Fruit fly (Drosophila melanogaster) whole organism, wandering third instar larva: Measurements from ENCODE around the gene sunn.

Experiments
- Abd-B ChIP-seq: fragments of >200 bp; optimal IDR thresholded peaks from 2 replicates; lab custom pipeline; 2017; ENCODE audit warnings: missing biosample characterization, missing genetic modification characterization
- CG32264 ChIP-seq: fragments of 200-800 bp; sonication (Bioruptor generic); optimal IDR thresholded peaks from 2 replicates; lab custom pipeline; 2016; ENCODE audit warnings: missing biosample characterization, missing genetic modification characterization
- CG9705 ChIP-seq: fragments of 200-800 bp; sonication (Bioruptor generic); optimal IDR thresholded peaks from 2 replicates; lab custom pipeline; 2018; ENCODE audit warnings: missing biosample characterization, mild to moderate bottlenecking, missing genetic modification characterization
- CrebA ChIP-seq: fragments of 200-800 bp; sonication (Bioruptor generic); optimal IDR thresholded peaks from 2 replicates; lab custom pipeline; 2016; ENCODE audit warnings: missing biosample characterization, mild to moderate bottlenecking, missing genetic modification characterization, borderline replicate concordance
- Dfd ChIP-seq: fragments of >200 bp; optimal IDR thresholded peaks from 2 replicates; lab custom pipeline; 2017; ENCODE audit warnings: missing biosample characterization, missing genetic modification characterization
- Dif ChIP-seq: fragments of 200-275, 200-300 bp; sonication (Bioruptor generic); optimal IDR thresholded peaks from 2 replicates; lab custom pipeline; 2018; ENCODE audit warnings: missing biosample characterization, missing genetic modification characterization; ENCODE audit not compliant: partially characterized antibody
- GATAd ChIP-seq: sonication (Bioruptor generic); optimal IDR thresholded peaks from 2 replicates; lab custom pipeline; 2016; ENCODE audit warnings: missing biosample characterization, missing genetic modification characterization
- HLH106 ChIP-seq: fragments of 200-800 bp; optimal IDR thresholded peaks from 3 replicates; lab custom pipeline; 2019; ENCODE audit warnings: missing biosample characterization, mild to moderate bottlenecking, missing genetic modification characterization, moderate library complexity
- Hnf4 ChIP-seq: fragments of 200-800 bp; sonication (Bioruptor generic); optimal IDR thresholded peaks from 2 replicates; lab custom pipeline; 2016; ENCODE audit warnings: missing biosample characterization, mild to moderate bottlenecking, missing genetic modification characterization
- Hr78 ChIP-seq: fragments of >200 bp; optimal IDR thresholded peaks from 2 replicates; lab custom pipeline; 2017; ENCODE audit warnings: missing biosample characterization, missing genetic modification characterization
- Hr83 ChIP-seq: fragments of 200-300 bp; sonication (Bioruptor generic); optimal IDR thresholded peaks from 2 replicates; lab custom pipeline; 2016; ENCODE audit warnings: missing biosample characterization, mild to moderate bottlenecking, missing genetic modification characterization, moderate library complexity; ENCODE audit not compliant: poor library complexity, severe bottlenecking
- Jra ChIP-seq: sonication (Bioruptor generic); optimal IDR thresholded peaks from 2 replicates; lab custom pipeline; 2016; ENCODE audit warnings: missing biosample characterization, missing genetic modification characterization
- Mio ChIP-seq: sonication (Bioruptor generic); optimal IDR thresholded peaks from 2 replicates; lab custom pipeline; 2016; ENCODE audit warnings: missing biosample characterization, missing genetic modification characterization
- Myc ChIP-seq: fragments of >200 bp; optimal IDR thresholded peaks from 2 replicates; lab custom pipeline; 2017
- N ChIP-seq: fragments of >200 bp; optimal IDR thresholded peaks from 2 replicates; lab custom pipeline; 2018; ENCODE audit warnings: missing biosample characterization, missing external identifiers, missing genetic modification characterization
- OdsH ChIP-seq: fragments of 200-800 bp; sonication (Bioruptor generic); optimal IDR thresholded peaks from 2 replicates; lab custom pipeline; 2016; ENCODE audit warnings: missing biosample characterization, mild to moderate bottlenecking, missing genetic modification characterization
- Rel ChIP-seq, 2 experiments: fragments of 200-800 bp; sonication (Bioruptor generic) in 1 of 2; optimal IDR thresholded peaks; 2 replicates in 1 of 2; 3 replicates in 1 of 2; lab custom pipeline; 2016 to 2019; ENCODE audit warnings: mild to moderate bottlenecking in 2 of 2, missing biosample characterization in 2 of 2, missing genetic modification characterization in 2 of 2, moderate library complexity in 1 of 2
- Sp1 ChIP-seq: fragments of 200-800 bp; sonication (Bioruptor generic); optimal IDR thresholded peaks from 3 replicates; lab custom pipeline; 2019; ENCODE audit warnings: missing biosample characterization, mild to moderate bottlenecking, missing genetic modification characterization, moderate library complexity
- br ChIP-seq: fragments of 200-800 bp; sonication (Bioruptor generic); optimal IDR thresholded peaks from 2 replicates; lab custom pipeline; 2016; ENCODE audit warnings: missing biosample characterization, missing genetic modification characterization
- dl ChIP-seq, 2 experiments: fragments of 175-275, 200-275 bp in 1 of 2; fragments of 200-275 bp in 1 of 2; sonication (Bioruptor generic); optimal IDR thresholded peaks; lab custom pipeline; 2018; ENCODE audit warnings: mild to moderate bottlenecking in 2 of 2, missing biosample characterization in 2 of 2, missing genetic modification characterization in 2 of 2, moderate library complexity in 2 of 2; ENCODE audit not compliant: partially characterized antibody in 2 of 2, insufficient read depth in 1 of 2
- dmrt93B ChIP-seq: fragments of 200-800 bp; sonication (Bioruptor generic); optimal IDR thresholded peaks from 2 replicates; lab custom pipeline; 2018; ENCODE audit warnings: missing biosample characterization, mild to moderate bottlenecking, missing genetic modification characterization
- dsf ChIP-seq: sonication (Bioruptor generic); optimal IDR thresholded peaks from 2 replicates; lab custom pipeline; 2016; ENCODE audit warnings: missing biosample characterization, missing genetic modification characterization, borderline replicate concordance
- ey ChIP-seq: fragments of 200-800 bp; sonication (Bioruptor generic); optimal IDR thresholded peaks from 2 replicates; lab custom pipeline; 2016; ENCODE audit warnings: missing biosample characterization, missing genetic modification characterization
- h ChIP-seq: fragments of 200-800 bp; sonication (Bioruptor generic); optimal IDR thresholded peaks from 3 replicates; lab custom pipeline; 2016; ENCODE audit warnings: missing biosample characterization, mild to moderate bottlenecking, missing genetic modification characterization
- jim ChIP-seq: fragments of 175-275, 200-325 bp; sonication (Bioruptor generic); optimal IDR thresholded peaks from 2 replicates; lab custom pipeline; 2016; ENCODE audit warnings: missing biosample characterization, mild to moderate bottlenecking, missing genetic modification characterization
- lola ChIP-seq: fragments of >200 bp; optimal IDR thresholded peaks from 2 replicates; lab custom pipeline; 2017; ENCODE audit warnings: missing biosample characterization, missing genetic modification characterization
- pan ChIP-seq: fragments of >200 bp; optimal IDR thresholded peaks from 2 replicates; lab custom pipeline; 2017
- psq ChIP-seq: fragments of 200-800 bp; sonication (Bioruptor generic); optimal IDR thresholded peaks from 3 replicates; lab custom pipeline; 2017; ENCODE audit warnings: missing biosample characterization, mild to moderate bottlenecking, missing genetic modification characterization, moderate library complexity
- sage ChIP-seq: fragments of 200-800 bp; sonication (Bioruptor generic); optimal IDR thresholded peaks from 2 replicates; lab custom pipeline; 2016; ENCODE audit warnings: missing biosample characterization, mild to moderate bottlenecking, missing genetic modification characterization
- sv ChIP-seq: fragments of 200-800 bp; sonication (Bioruptor generic); optimal IDR thresholded peaks from 3 replicates; lab custom pipeline; 2016; ENCODE audit warnings: missing biosample characterization, missing genetic modification characterization
- tai ChIP-seq: sonication (Bioruptor generic); optimal IDR thresholded peaks from 2 replicates; lab custom pipeline; 2016; ENCODE audit warnings: missing biosample characterization, missing genetic modification characterization
- usp ChIP-seq: fragments of >200 bp; optimal IDR thresholded peaks from 2 replicates; lab custom pipeline; 2017; ENCODE audit warnings: missing biosample characterization, missing genetic modification characterization
- woc ChIP-seq: sonication (Bioruptor generic); optimal IDR thresholded peaks from 2 replicates; lab custom pipeline; 2016; ENCODE audit warnings: missing biosample characterization, mild to moderate bottlenecking, missing genetic modification characterization

sunn gene

dm6 chr3L:11701649-11702048 is 26.5 kb upstream of the sunn start:
- TF ChIP-seq woc (GFP tag; lab: Kevin White, UChicago) = no peak
- no peak for TF ChIP-seq dl (GFP tag; optimal IDR thresholded peaks at IDR 0.05; lab: Kevin White, UChicago; ENCODE audit: insufficient read depth in 1 of 2, partially characterized antibody in 2 of 2)
- TF ChIP-seq dsf (GFP tag; lab: Kevin White, UChicago) = no peak
- no peak for TF ChIP-seq CrebA (GFP tag; lab: Kevin White, UChicago)
- no peak for TF ChIP-seq CG9705
- TF ChIP-seq sage (GFP tag; lab: Kevin White, UChicago) = no peak
- no peak for TF ChIP-seq sv
- no peak for TF ChIP-seq lola (GFP tag; lab: Kevin White, UChicago)
- no peak for TF ChIP-seq Myc (lab: Kevin White, UChicago)
- no peak for TF ChIP-seq GATAd (GFP tag; lab: Kevin White, UChicago)
- no peak for TF ChIP-seq h (GFP tag; lab: Kevin White, UChicago)
- TF ChIP-seq CG32264 = no peak
- no peak for TF ChIP-seq HLH106 (tag; lab: Kevin White, UChicago)
- no peak for TF ChIP-seq pan (lab: Kevin White, UChicago)
- TF ChIP-seq Dfd (GFP tag; lab: Kevin White, UChicago) = no peak
- no peak for TF ChIP-seq ey
- TF ChIP-seq N (GFP tag; lab: Kevin White, UChicago) = no peak

dm6 chr3L:11703579-11703978 is 24.6 kb upstream of the sunn start:
- no peak for TF ChIP-seq OdsH
- TF ChIP-seq Hr78 (GFP tag; lab: Kevin White, UChicago) = no peak
- no peak for TF ChIP-seq jim
- TF ChIP-seq CG32264 = no peak
- no peak for TF ChIP-seq Dfd (GFP tag; lab: Kevin White, UChicago)
- TF ChIP-seq Jra (GFP tag; lab: Kevin White, UChicago) = no peak
- no peak for TF ChIP-seq Abd-B
- TF ChIP-seq Mio = no peak
- no peak for TF ChIP-seq sage (GFP tag; lab: Kevin White, UChicago)
- TF ChIP-seq GATAd (GFP tag; lab: Kevin White, UChicago) = no peak
- no peak for TF ChIP-seq br (GFP tag; lab: Kevin White, UChicago)
- no peak for TF ChIP-seq dmrt93B
- TF ChIP-seq lola (GFP tag; lab: Kevin White, UChicago) = no peak
- TF ChIP-seq pan (lab: Kevin White, UChicago) = no peak
- TF ChIP-seq usp (GFP tag; lab: Kevin White, UChicago) = no peak
- TF ChIP-seq sv = no peak
- no peak for TF ChIP-seq tai (GFP tag; lab: Kevin White, UChicago)
- no peak for TF ChIP-seq Hr83 (GFP tag; lab: Kevin White, UChicago)

dm6 chr3L:11704902-11705546 is 23.1 kb upstream of the sunn start:
- TF ChIP-seq CG9705 = no peak
- no peak for TF ChIP-seq dmrt93B
- no peak for TF ChIP-seq Sp1 (GFP tag; lab: Kevin White, UChicago)
- TF ChIP-seq GATAd (GFP tag; lab: Kevin White, UChicago) = no peak
- TF ChIP-seq lola (GFP tag; lab: Kevin White, UChicago) = no peak
- no peak for TF ChIP-seq Abd-B

- TF ChIP-seq Hnf4 (GFP tag; lab: Kevin White, UChicago) (no peak), Hr83 (GFP tag; lab: Kevin White, UChicago) (peak; percentile 63), Dif (GFP tag; lab: Kevin White, UChicago) (peak; percentile 32), psq (peak; percentile 57), Jra (GFP tag; lab: Kevin White, UChicago) (peak; percentile 15), Rel (GFP tag; optimal IDR thresholded peaks at IDR 0.05; lab: Kevin White, UChicago) (no peak), Rel (tag; optimal IDR thresholded peaks at IDR 0.05; lab: Kevin White, UChicago) (peak; percentile 61), Sp1 (GFP tag; lab: Kevin White, UChicago) (no peak), Myc (lab: Kevin White, UChicago) (peak; percentile 5), dl (GFP tag; optimal IDR thresholded peaks at IDR 0.05; lab: Kevin White, UChicago; ENCODE audit: insufficient read depth in 1 of 2, partially characterized antibody in 2 of 2) (peak; percentile 26 to 50), dsf (GFP tag; lab: Kevin White, UChicago) (no peak)
Measured at dm6 chr3L:11707978-11708632, 20.0 kb upstream of the sunn start, which contains the start of gene CG11658. TSS of gene CG11658 (minus strand) at chr3L:11708553.
